Worm (Caenorhabditis elegans) whole organism, L4 larva: ENCODE results near the gene W03C9.2.

Experiments used
- Y5F2A.4 ChIP-seq: fragments of 200-800 bp; sonication (Bioruptor generic); optimal IDR thresholded peaks from 2 replicates; lab custom pipeline; 2018; ENCODE audit warnings: mild to moderate bottlenecking, missing genetic modification characterization, missing compliant biosample characterization
- Y75B8A.6 ChIP-seq: fragments of 200-800 bp; sonication (Bioruptor generic); IDR thresholded peaks from 2 replicates; pipeline ENCODE4 v1.3.6; 2022; ENCODE audit warnings: missing genetic modification reagents, missing genetic modification characterization, missing compliant biosample characterization
- dmd-9 ChIP-seq: fragments of 200-800 bp; sonication (Bioruptor generic); IDR thresholded peaks from 2 replicates; pipeline ENCODE4 v1.3.6; 2022; ENCODE audit warnings: missing genetic modification reagents, missing genetic modification characterization, missing compliant biosample characterization
- hif-1 ChIP-seq, 2 experiments: sonication (generic microtip); optimal IDR thresholded peaks; 2 replicates each; lab custom pipeline; 2016 to 2017; ENCODE audit warnings: missing compliant biosample characterization in 2 of 2, missing genetic modification characterization in 2 of 2, missing genetic modification reagents in 2 of 2, missing genotype in 2 of 2, mild to moderate bottlenecking in 1 of 2
- hmg-1.1 ChIP-seq: fragments of 200-800 bp; sonication (Bioruptor generic); IDR thresholded peaks from 2 replicates; pipeline ENCODE4 v1.3.6; 2022; ENCODE audit warnings: missing genetic modification reagents, missing genetic modification characterization, missing compliant biosample characterization
- lin-15B ChIP-seq: fragments of 150-350 bp; sonication (generic microtip); optimal IDR thresholded peaks from 3 replicates; lab custom pipeline; 2014; ENCODE audit warnings: missing biosample characterization, missing genetic modification characterization
- mxl-2 ChIP-seq: fragments of 200-800 bp; sonication (Bioruptor generic); conservative IDR thresholded peaks from 2 replicates; pipeline ENCODE4 v1.3.6; 2022; ENCODE audit warnings: missing genetic modification reagents, missing genetic modification characterization, missing compliant biosample characterization
- pha-4 ChIP-seq, 2 experiments: fragments of 150-350 bp in 1 of 2; fragments of 200-800 bp in 1 of 2; sonication (Bioruptor generic) in 1 of 2; IDR thresholded peaks in 1 of 2; optimal IDR thresholded peaks in 1 of 2; 2 replicates each; pipeline versions ENCODE4 v1.3.6 to Lab custom; 2014 to 2022; ENCODE audit warnings: missing genetic modification characterization in 2 of 2, missing genetic modification reagents in 2 of 2, missing biosample characterization in 1 of 2, missing compliant biosample characterization in 1 of 2
- zip-2 ChIP-seq: fragments of 150-350 bp; optimal IDR thresholded peaks from 2 replicates; lab custom pipeline; 2014; ENCODE audit warnings: missing biosample characterization, missing genetic modification characterization

ce11 chrII:11935266-11935665 is 26.9 kb upstream of the W03C9.2 start, which contains the start of gene lin-29:
- no peak for TF ChIP-seq Y75B8A.6
- TF ChIP-seq dmd-9 (GFP tag; lab: Robert Waterston, UW): no peak
- TF ChIP-seq hmg-1.1 (GFP tag; lab: Robert Waterston, UW): no peak
- no peak for TF ChIP-seq pha-4 (GFP tag; IDR thresholded peaks at IDR 0.05; lab: Robert Waterston, UW)
- TF ChIP-seq pha-4 (tag; optimal IDR thresholded peaks at IDR 0.05; lab: Kevin White, UChicago): no peak
- no peak for TF ChIP-seq hif-1 (tag; optimal IDR thresholded peaks at IDR 0.05; lab: Kevin White, UChicago)
- no peak for TF ChIP-seq mxl-2
- no peak for TF ChIP-seq lin-15B (tag; lab: Kevin White, UChicago)
- no peak for TF ChIP-seq zip-2 (tag; lab: Kevin White, UChicago)
- TF ChIP-seq Y5F2A.4: no peak
